Worm (Caenorhabditis elegans): Measurements from ENCODE around the gene cpg-24.

Gene cpg-24

DNA sequence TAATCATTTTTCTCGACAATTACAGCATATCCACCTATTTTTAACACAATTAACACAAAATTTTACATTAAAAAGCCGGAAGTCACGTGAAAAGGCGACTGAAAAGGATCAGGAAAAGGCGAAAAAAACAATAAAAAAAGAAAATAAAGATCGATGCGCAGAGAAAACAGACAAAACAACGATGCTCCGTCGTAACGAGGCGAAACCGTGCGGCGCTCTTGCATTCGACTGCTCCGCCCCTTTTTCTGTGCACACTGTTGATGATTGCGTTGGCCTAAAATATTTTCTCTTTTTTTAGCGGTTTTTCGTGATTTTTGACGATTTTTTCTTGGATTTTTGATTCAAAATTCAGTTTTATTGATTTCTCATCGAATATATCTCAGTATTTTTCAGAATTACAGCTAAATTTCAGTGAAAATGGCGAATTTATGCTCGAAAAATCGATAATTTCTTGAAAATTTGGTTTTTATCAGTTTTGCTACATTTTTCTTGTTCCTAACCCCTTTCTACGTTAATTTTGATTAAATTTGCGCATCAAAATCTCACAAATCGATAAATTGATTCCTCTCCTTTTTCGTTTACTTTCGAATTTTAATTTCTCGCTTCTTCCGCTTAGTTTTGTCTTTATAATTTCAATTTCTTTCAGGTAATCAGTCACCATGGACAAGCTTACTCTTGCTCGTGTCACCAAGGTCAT, 27.4 kb downstream of the cpg-24 start, which contains the start of gene rps-28 (continued):
- TF ChIP-seq nhr-237 (tag; optimal IDR thresholded peaks at IDR 0.05): peak; percentile 81
- peak; percentile 77 for TF ChIP-seq ceh-16 (tag; optimal IDR thresholded peaks at IDR 0.05)

ce11 chrIV:1659978-1660377, 28.2 kb downstream of the cpg-24 start, which contains the start of gene Y41D4B.4:
Y41D4B.4 (plus strand) TSS chrIV:1660110.
- TF ChIP-seq skn-1 (tag; optimal IDR thresholded peaks at IDR 0.05): no peak
- no peak for TF ChIP-seq ceh-16 (tag; optimal IDR thresholded peaks at IDR 0.05)
- TF ChIP-seq gmeb-1 (tag; optimal IDR thresholded peaks at IDR 0.05): no peak
- TF ChIP-seq mab-5 (tag; optimal IDR thresholded peaks at IDR 0.05): no peak
- TF ChIP-seq lin-39 (tag; optimal IDR thresholded peaks at IDR 0.05): no peak
- TF ChIP-seq C34F6.9 (tag; optimal IDR thresholded peaks at IDR 0.05): no peak
- no peak for TF ChIP-seq mbf-1 (tag; optimal IDR thresholded peaks at IDR 0.05)
- no peak for TF ChIP-seq mdl-1 (tag; optimal IDR thresholded peaks at IDR 0.05)
- TF ChIP-seq R02D3.7 (tag; optimal IDR thresholded peaks at IDR 0.05): no peak
- no peak for TF ChIP-seq zag-1 (tag; optimal IDR thresholded peaks at IDR 0.05)
- TF ChIP-seq ama-1 (optimal IDR thresholded peaks at IDR 0.05): no peak
- no peak for TF ChIP-seq ztf-4 (tag; optimal IDR thresholded peaks at IDR 0.05)

DNA sequence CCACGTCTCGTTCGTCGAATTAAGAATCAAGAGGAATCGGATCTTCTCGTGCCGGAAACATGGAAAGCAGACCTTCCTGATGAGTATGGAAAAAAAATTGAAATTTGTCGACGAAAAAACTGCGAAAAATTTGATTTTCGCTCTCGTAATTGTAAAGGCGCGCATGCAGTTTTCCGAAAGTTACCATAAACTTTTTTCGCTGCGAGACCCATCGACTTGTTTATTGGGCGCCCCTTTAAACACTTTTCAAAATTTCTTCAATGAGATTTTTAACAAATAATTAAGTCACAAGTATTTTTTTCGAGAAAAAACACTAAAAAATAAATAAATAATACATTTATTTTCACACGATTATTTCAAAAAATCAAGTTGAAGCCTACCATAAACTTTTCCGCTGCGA, 29.0 kb downstream of the cpg-24 start:
- TF ChIP-seq ZK546.5 (tag; optimal IDR thresholded peaks at IDR 0.05) (no peak), blmp-1 (tag; optimal IDR thresholded peaks at IDR 0.05; ENCODE audit: insufficient read depth) (no peak), egl-27 (tag; optimal IDR thresholded peaks at IDR 0.05) (no peak), lin-13 (GFP tag; optimal IDR thresholded peaks at IDR 0.05) (no peak)

- TF ChIP-seq ZK546.5 (tag; optimal IDR thresholded peaks at IDR 0.05) (no peak), elt-3 (tag; optimal IDR thresholded peaks at IDR 0.05) (no peak), elt-1 (tag; optimal IDR thresholded peaks at IDR 0.05) (no peak), lin-39 (tag; optimal IDR thresholded peaks at IDR 0.05) (no peak), F13H6.1 (tag; optimal IDR thresholded peaks at IDR 0.05) (no peak), C34F6.9 (tag; optimal IDR thresholded peaks at IDR 0.05) (no peak), sem-4 (tag; optimal IDR thresholded peaks at IDR 0.05) (no peak), nhr-6 (tag; optimal IDR thresholded peaks at IDR 0.05) (no peak), Y55F3AM.14 (GFP tag; optimal IDR thresholded peaks at IDR 0.05) (no peak)
Observed at ce11 chrIV:1662872-1663271, 31.1 kb downstream of the cpg-24 start.

DNA sequence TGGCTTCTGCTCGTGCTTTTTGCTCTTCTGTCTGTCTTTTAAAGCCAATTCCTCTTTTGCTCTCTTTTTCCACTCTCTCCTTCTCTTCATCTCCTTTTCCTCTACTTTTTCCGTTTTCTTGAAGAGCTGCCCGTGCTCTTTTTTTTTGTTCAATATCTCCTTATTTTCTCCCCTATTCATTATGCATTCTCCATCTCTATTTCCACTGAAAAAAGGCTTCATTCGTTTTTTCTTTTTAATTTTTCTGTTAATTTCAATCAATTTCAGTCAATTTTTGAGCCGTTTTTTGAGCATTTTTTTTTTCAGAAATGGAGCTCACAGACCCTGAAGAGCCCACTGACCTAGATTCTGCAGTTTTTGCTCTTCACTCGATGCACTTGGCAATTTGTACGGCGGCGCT, 40.6 kb downstream of the cpg-24 start, which contains the start of gene Y41D4B.1:
Gene Y41D4B.1 (plus strand): TSS at position 301 of the 400 bp plus-strand sequence.
- TF ChIP-seq Y55F3AM.14 (GFP tag; optimal IDR thresholded peaks at IDR 0.05): no peak
- TF ChIP-seq C34F6.9 (tag; optimal IDR thresholded peaks at IDR 0.05): peak; percentile 3
- no peak for TF ChIP-seq gmeb-1 (tag; optimal IDR thresholded peaks at IDR 0.05)

- TF ChIP-seq zag-1 (tag; optimal IDR thresholded peaks at IDR 0.05): no peak
- no peak for TF ChIP-seq dmd-4 (tag; optimal IDR thresholded peaks at IDR 0.05)
- TF ChIP-seq blmp-1 (tag; optimal IDR thresholded peaks at IDR 0.05; ENCODE audit: insufficient read depth): no peak
- TF ChIP-seq sma-9 (GFP tag; optimal IDR thresholded peaks at IDR 0.05): no peak
- no peak for TF ChIP-seq sma-9 (tag; optimal IDR thresholded peaks at IDR 0.05)
- TF ChIP-seq nhr-23 (tag; optimal IDR thresholded peaks at IDR 0.05): no peak
- no peak for TF ChIP-seq sma-3 (GFP tag; optimal IDR thresholded peaks at IDR 0.05)
- no peak for TF ChIP-seq aly-2 (tag; optimal IDR thresholded peaks at IDR 0.05)
- no peak for TF ChIP-seq nhr-21 (tag; optimal IDR thresholded peaks at IDR 0.05)
- no peak for TF ChIP-seq snpc-4 (tag; optimal IDR thresholded peaks at IDR 0.05)
Observed at ce11 chrIV:1676926-1677325, 45.2 kb downstream of the cpg-24 start.

- TF ChIP-seq unc-62 (GFP tag; optimal IDR thresholded peaks at IDR 0.05) (no peak), snpc-4 (tag; optimal IDR thresholded peaks at IDR 0.05) (no peak), unc-55 (GFP tag; optimal IDR thresholded peaks at IDR 0.05) (no peak), nhr-6 (tag; optimal IDR thresholded peaks at IDR 0.05) (no peak), sem-4 (tag; optimal IDR thresholded peaks at IDR 0.05) (no peak), lin-11 (tag; optimal IDR thresholded peaks at IDR 0.05) (no peak), nhr-10 (tag; optimal IDR thresholded peaks at IDR 0.05) (no peak), gmeb-1 (tag; optimal IDR thresholded peaks at IDR 0.05) (no peak), mdl-1 (tag; optimal IDR thresholded peaks at IDR 0.05) (no peak), nhr-21 (tag; optimal IDR thresholded peaks at IDR 0.05) (no peak), C34F6.9 (tag; optimal IDR thresholded peaks at IDR 0.05) (no peak), nhr-25 (tag; optimal IDR thresholded peaks at IDR 0.05) (no peak), peb-1 (tag; optimal IDR thresholded peaks at IDR 0.05) (no peak), nhr-23 (tag; optimal IDR thresholded peaks at IDR 0.05) (no peak), nhr-77 (tag; optimal IDR thresholded peaks at IDR 0.05) (no peak), sma-3 (GFP tag; optimal IDR thresholded peaks at IDR 0.05) (no peak), egl-27 (tag; optimal IDR thresholded peaks at IDR 0.05) (no peak), crh-2 (tag; optimal IDR thresholded peaks at IDR 0.05) (no peak), skn-1 (tag; optimal IDR thresholded peaks at IDR 0.05) (no peak), ztf-11 (tag; optimal IDR thresholded peaks at IDR 0.05) (no peak)
Observed at ce11 chrIV:1679227-1679626, 47.5 kb downstream of the cpg-24 start.
